Worm (Caenorhabditis elegans): ENCODE data around the gene snr-1.

ce11 chrIV:17105578-17105977 lies 17.7 kb downstream of the snr-1 start:
- TF ChIP-seq unc-62 (GFP tag; optimal IDR thresholded peaks at IDR 0.05) = no peak
- TF ChIP-seq nfya-1 (tag; optimal IDR thresholded peaks at IDR 0.05; ENCODE audit: borderline replicate concordance, insufficient read depth) = no peak

All from whole organism, young adult.